Fruit fly (Drosophila melanogaster) whole organism, pupa: ENCODE results near the gene CG32281.
A peak's percentile ranks its signal among the peaks of the same experiment; 100 is the strongest.

ENCODE experiments used
- CG10348 ChIP-seq: fragments of 200-800 bp; sonication (Bioruptor generic); IDR thresholded peaks from 2 replicates; pipeline ENCODE4 v1.3.6; 2022; ENCODE audit warnings: missing biosample characterization, missing genetic modification characterization
- CG12605 ChIP-seq: fragments of 200-800 bp; sonication (Bioruptor generic); IDR thresholded peaks from 2 replicates; pipeline ENCODE4 v1.3.6; 2022; ENCODE audit warnings: missing biosample characterization, missing genetic modification characterization
- CG13204 ChIP-seq: fragments of 200-800 bp; sonication (Bioruptor generic); optimal IDR thresholded peaks from 2 replicates; lab custom pipeline; 2018; ENCODE audit warnings: missing biosample characterization, mild to moderate bottlenecking, missing genetic modification characterization, moderate library complexity
- CG14655 ChIP-seq: fragments of 200-800 bp; sonication (Bioruptor generic); optimal IDR thresholded peaks from 3 replicates; lab custom pipeline; 2017; ENCODE audit warnings: mild to moderate bottlenecking, missing biosample characterization, missing genetic modification reagents, missing genetic modification characterization
- CG15710 ChIP-seq: fragments of 200-800 bp; sonication (Bioruptor generic); optimal IDR thresholded peaks from 2 replicates; lab custom pipeline; 2018; ENCODE audit warnings: missing biosample characterization, mild to moderate bottlenecking, missing genetic modification characterization, moderate library complexity
- CG17806 ChIP-seq: fragments of 200-800 bp; sonication (Bioruptor generic); optimal IDR thresholded peaks from 2 replicates; lab custom pipeline; 2018; ENCODE audit warnings: missing biosample characterization, mild to moderate bottlenecking, missing genetic modification characterization, moderate library complexity
- CG32121 ChIP-seq: fragments of 200-800 bp; sonication (Bioruptor generic); IDR thresholded peaks from 2 replicates; pipeline ENCODE4 v1.3.6; 2022; ENCODE audit warnings: missing biosample characterization, missing genetic modification characterization
- CG34367 ChIP-seq: fragments of 200-800 bp; sonication (Bioruptor generic); optimal IDR thresholded peaks from 2 replicates; lab custom pipeline; 2018; ENCODE audit warnings: missing biosample characterization, mild to moderate bottlenecking, missing genetic modification characterization
- CG4496 ChIP-seq: fragments of 200-800 bp; sonication (Bioruptor generic); IDR thresholded peaks from 3 replicates; pipeline ENCODE4 v1.3.6; 2022; ENCODE audit warnings: missing biosample characterization, missing genetic modification characterization
- CG8159 ChIP-seq: fragments of 200-800 bp; sonication (Bioruptor generic); optimal IDR thresholded peaks from 3 replicates; lab custom pipeline; 2018; ENCODE audit warnings: missing biosample characterization, mild to moderate bottlenecking, missing genetic modification characterization, moderate library complexity
- CG8301 ChIP-seq: fragments of 200-800 bp; sonication (Bioruptor generic); optimal IDR thresholded peaks from 2 replicates; lab custom pipeline; 2018; ENCODE audit warnings: missing biosample characterization, mild to moderate bottlenecking, missing genetic modification characterization
- CG9948 ChIP-seq: fragments of 200-800 bp; sonication (Bioruptor generic); optimal IDR thresholded peaks from 2 replicates; lab custom pipeline; 2018; ENCODE audit warnings: missing biosample characterization, mild to moderate bottlenecking, missing genetic modification characterization, moderate library complexity
- D1 ChIP-seq: fragments of 200-800 bp; sonication (Bioruptor generic); optimal IDR thresholded peaks from 2 replicates; lab custom pipeline; 2018; ENCODE audit warnings: missing biosample characterization, mild to moderate bottlenecking, missing genetic modification characterization, moderate library complexity
- EcR ChIP-seq: fragments of 200-800 bp; sonication (Bioruptor generic); optimal IDR thresholded peaks from 3 replicates; lab custom pipeline; 2019; ENCODE audit warnings: missing biosample characterization, missing genetic modification characterization, mild to moderate bottlenecking, moderate library complexity, missing genetic modification reagents
- Ets98B ChIP-seq: fragments of 200-800 bp; sonication (Bioruptor generic); IDR thresholded peaks from 2 replicates; pipeline ENCODE4 v1.3.6; 2022; ENCODE audit warnings: missing biosample characterization, missing genetic modification characterization
- Pif1A ChIP-seq: fragments of 200-800 bp; sonication (Bioruptor generic); optimal IDR thresholded peaks from 3 replicates; lab custom pipeline; 2016; ENCODE audit warnings: missing biosample characterization, missing genetic modification characterization
- Pif1B ChIP-seq: fragments of 200-800 bp; sonication (Bioruptor generic); optimal IDR thresholded peaks from 3 replicates; lab custom pipeline; 2016; ENCODE audit warnings: missing biosample characterization, missing genetic modification characterization
- Snoo ChIP-seq: fragments of 200-800 bp; sonication (Bioruptor generic); optimal IDR thresholded peaks from 3 replicates; lab custom pipeline; 2017; ENCODE audit warnings: missing biosample characterization, mild to moderate bottlenecking, missing genetic modification characterization, inconsistent platforms
- fd96Ca ChIP-seq: fragments of 200-800 bp; sonication (Bioruptor generic); IDR thresholded peaks from 3 replicates; pipeline ENCODE4 v1.3.6; 2022; ENCODE audit warnings: missing biosample characterization, missing genetic modification characterization
- gl ChIP-seq: fragments of 200-800 bp; sonication (Bioruptor generic); optimal IDR thresholded peaks from 2 replicates; lab custom pipeline; 2018; ENCODE audit warnings: missing biosample characterization, mild to moderate bottlenecking, missing genetic modification characterization
- rn ChIP-seq: fragments of 200-800 bp; sonication (Bioruptor generic); IDR thresholded peaks from 2 replicates; pipeline ENCODE4 v1.3.6; 2022; ENCODE audit warnings: missing biosample characterization, missing genetic modification characterization

CG32281 gene

dm6 chr3L:3161968-3162367 lies 7.2 kb upstream of the CG32281 start, which contains the start of gene rasp:
TSS of gene rasp (plus strand) at chr3L:3162180.
- TF ChIP-seq CG8159 (tag; lab: Kevin White, UChicago) (no peak), CG17806 (tag; lab: Kevin White, UChicago) (no peak), CG10348 (GFP tag; lab: Robert Waterston, UW) (no peak), CG13204 (GFP tag; lab: Kevin White, UChicago) (no peak), CG32121 (GFP tag; lab: Robert Waterston, UW) (no peak), Pif1B (GFP tag; lab: Kevin White, UChicago) (no peak), rn (GFP tag; lab: Robert Waterston, UW) (no peak), CG12605 (GFP tag; lab: Robert Waterston, UW) (no peak), gl (tag; lab: Kevin White, UChicago) (no peak), Ets98B (GFP tag; lab: Robert Waterston, UW) (no peak), Pif1A (GFP tag; lab: Kevin White, UChicago) (no peak), D1 (tag; lab: Kevin White, UChicago) (no peak), CG34367 (tag; lab: Kevin White, UChicago) (no peak), CG15710 (tag; lab: Kevin White, UChicago) (no peak), EcR (GFP tag; lab: Kevin White, UChicago) (no peak)

dm6 chr3L:3162584-3162983 lies 6.6 kb upstream of the CG32281 start:
- no peak for TF ChIP-seq CG15710 (tag; lab: Kevin White, UChicago)

dm6 chr3L:3164951-3165350 lies 4.2 kb upstream of the CG32281 start, which contains the start of gene CG32280:
TSS of gene CG32280 (plus strand) at chr3L:3165181.
- TF ChIP-seq Snoo (tag; lab: Kevin White, UChicago): no peak
- TF ChIP-seq Ets98B (GFP tag; lab: Robert Waterston, UW): 0 out of 2 replicates have a peak, but pooled peaks have one; percentile 19
- TF ChIP-seq CG17806 (tag; lab: Kevin White, UChicago): no peak
- TF ChIP-seq CG13204 (GFP tag; lab: Kevin White, UChicago): no peak
- 0 out of 2 replicates have a peak, but pooled peaks have one; percentile 37 for TF ChIP-seq CG32121 (GFP tag; lab: Robert Waterston, UW)
- TF ChIP-seq fd96Ca (GFP tag; lab: Robert Waterston, UW): peak; percentile 34; the same call in 1 of the 3 replicates
- TF ChIP-seq CG14655 (GFP tag; lab: Kevin White, UChicago): no peak
- 0 out of 3 replicates have a peak, but pooled peaks have one; percentile 58 for TF ChIP-seq CG4496 (GFP tag; lab: Robert Waterston, UW)

dm6 chr3L:3165399-3165798 lies 3.8 kb upstream of the CG32281 start:
- TF ChIP-seq EcR (GFP tag; lab: Kevin White, UChicago) (peak; percentile 35), CG13204 (GFP tag; lab: Kevin White, UChicago) (no peak)

dm6 chr3L:3166200-3166695 lies 2.9 kb upstream of the CG32281 start, which contains the start of gene Asciz:
TSS of gene Asciz (minus strand) at chr3L:3166250.
- TF ChIP-seq CG13204 (GFP tag; lab: Kevin White, UChicago) (no peak), D1 (tag; lab: Kevin White, UChicago) (no peak), fd96Ca (GFP tag; lab: Robert Waterston, UW) (no peak), CG15710 (tag; lab: Kevin White, UChicago) (no peak), Snoo (tag; lab: Kevin White, UChicago) (no peak), CG8159 (tag; lab: Kevin White, UChicago) (no peak), gl (tag; lab: Kevin White, UChicago) (no peak), CG9948 (tag; lab: Kevin White, UChicago) (no peak), EcR (GFP tag; lab: Kevin White, UChicago) (no peak), CG12605 (GFP tag; lab: Robert Waterston, UW) (no peak), Pif1A (GFP tag; lab: Kevin White, UChicago) (no peak), Pif1B (GFP tag; lab: Kevin White, UChicago) (no peak), CG34367 (tag; lab: Kevin White, UChicago) (no peak), CG10348 (GFP tag; lab: Robert Waterston, UW) (no peak), CG17806 (tag; lab: Kevin White, UChicago) (no peak), CG14655 (GFP tag; lab: Kevin White, UChicago) (no peak), CG8301 (no peak), rn (GFP tag; lab: Robert Waterston, UW) (no peak)

dm6 chr3L:3172445-3172844 lies 3.3 kb downstream of the CG32281 start, which contains the start of gene CG14963:
TSS of gene CG14963 (minus strand) at chr3L:3172545.
- no peak for TF ChIP-seq CG15710 (tag; lab: Kevin White, UChicago)
- no peak for TF ChIP-seq EcR (GFP tag; lab: Kevin White, UChicago)
- no peak for TF ChIP-seq CG34367 (tag; lab: Kevin White, UChicago)
- TF ChIP-seq Snoo (tag; lab: Kevin White, UChicago): no peak
- TF ChIP-seq, all 21 proteins: peak for 0

dm6 chr3L:3177872-3178271 lies 8.7 kb downstream of the CG32281 start:
- no peak for TF ChIP-seq CG8301
- TF ChIP-seq, all 21 proteins: peak for 0
